Fruit fly (Drosophila melanogaster): Measurements from ENCODE around the gene Atxn7.

Gene Atxn7

dm6 chr2L:2404631-2405030 lies 29.0 kb downstream of the Atxn7 start:
- TF ChIP-seq Hr39 (optimal IDR thresholded peaks at IDR 0.05) (peak; percentile 66), fru (optimal IDR thresholded peaks at IDR 0.05) (no peak)

- no peak for TF ChIP-seq Doc2 (GFP tag; IDR thresholded peaks at IDR 0.05)
- peak; percentile 23; the same call in 1 of the 2 replicates for TF ChIP-seq CG10366 (GFP tag; IDR thresholded peaks at IDR 0.05)
- TF ChIP-seq onecut (GFP tag; IDR thresholded peaks at IDR 0.05): no peak
- no peak for TF ChIP-seq CG10147 (GFP tag; optimal IDR thresholded peaks at IDR 0.05)
- TF ChIP-seq gt (GFP tag; IDR thresholded peaks at IDR 0.05): no peak
- TF ChIP-seq YL-1 (GFP tag; optimal IDR thresholded peaks at IDR 0.05): no peak
- no peak for TF ChIP-seq CG6683 (GFP tag; optimal IDR thresholded peaks at IDR 0.05)
- no peak for TF ChIP-seq dati (GFP tag; IDR thresholded peaks at IDR 0.05)
- no peak for TF ChIP-seq Poxn (GFP tag; IDR thresholded peaks at IDR 0.05)
- no peak for TF ChIP-seq CG15269 (tag; optimal IDR thresholded peaks at IDR 0.05)
- TF ChIP-seq dmrt11E (tag; optimal IDR thresholded peaks at IDR 0.05): no peak
- no peak for TF ChIP-seq Rx (GFP tag; IDR thresholded peaks at IDR 0.05)
- TF ChIP-seq nerfin-1 (tag; optimal IDR thresholded peaks at IDR 0.05): no peak
- no peak for TF ChIP-seq shn (GFP tag; optimal IDR thresholded peaks at IDR 0.05)
- TF ChIP-seq Sox102F (GFP tag; optimal IDR thresholded peaks at IDR 0.05): peak; percentile 11
- TF ChIP-seq Sin3A (optimal IDR thresholded peaks at IDR 0.05): no peak
- no peak for TF ChIP-seq tgo (GFP tag; IDR thresholded peaks at IDR 0.05)
- no peak for TF ChIP-seq pan (optimal IDR thresholded peaks at IDR 0.05)
- TF ChIP-seq pan (GFP tag; optimal IDR thresholded peaks at IDR 0.05 in 1 of 2, IDR thresholded peaks at IDR 0.05 in 1 of 2): peak in 1 of 2 experiments; percentile 36
- no peak for TF ChIP-seq br (optimal IDR thresholded peaks at IDR 0.05)
- no peak for TF ChIP-seq Sry-β (GFP tag; optimal IDR thresholded peaks at IDR 0.05)
- TF ChIP-seq cas (GFP tag; IDR thresholded peaks at IDR 0.05): no peak
- TF ChIP-seq oc (tag; optimal IDR thresholded peaks at IDR 0.05): no peak
- TF ChIP-seq odd (GFP tag; optimal IDR thresholded peaks at IDR 0.05): no peak
- TF ChIP-seq gce (GFP tag; IDR thresholded peaks at IDR 0.05): no peak
- no peak for TF ChIP-seq jing (GFP tag; optimal IDR thresholded peaks at IDR 0.05)
- no peak for TF ChIP-seq sima (GFP tag; optimal IDR thresholded peaks at IDR 0.05)
- TF ChIP-seq tx (GFP tag; optimal IDR thresholded peaks at IDR 0.05): no peak
- TF ChIP-seq Dll (GFP tag; IDR thresholded peaks at IDR 0.05; ENCODE audit: partially characterized antibody): no peak
- TF ChIP-seq CG18619 (GFP tag; optimal IDR thresholded peaks at IDR 0.05): no peak
- no peak for TF ChIP-seq Hr51 (GFP tag; optimal IDR thresholded peaks at IDR 0.05)
- TF ChIP-seq sisA (GFP tag; IDR thresholded peaks at IDR 0.05): 0 out of 2 replicates have a peak, but pooled peaks have one; percentile 26
- 0 out of 2 replicates have a peak, but pooled peaks have one; percentile 20 for TF ChIP-seq Ptx1 (GFP tag; IDR thresholded peaks at IDR 0.05)
- no peak for TF ChIP-seq BtbVII (GFP tag; optimal IDR thresholded peaks at IDR 0.05)
- TF ChIP-seq CG11085 (GFP tag; IDR thresholded peaks at IDR 0.05): no peak
- peak; percentile 76 for TF ChIP-seq Drgx (GFP tag; IDR thresholded peaks at IDR 0.05)
- TF ChIP-seq Asciz (GFP tag; optimal IDR thresholded peaks at IDR 0.05): no peak
- no peak for TF ChIP-seq Spps (tag; optimal IDR thresholded peaks at IDR 0.05)
- TF ChIP-seq Gsc (GFP tag; IDR thresholded peaks at IDR 0.05): no peak
- TF ChIP-seq CG9817 (tag; optimal IDR thresholded peaks at IDR 0.05): no peak
- TF ChIP-seq Optix (GFP tag; IDR thresholded peaks at IDR 0.05): no peak
- TF ChIP-seq sr (GFP tag; IDR thresholded peaks at IDR 0.05): no peak
- no peak for TF ChIP-seq CG42726 (GFP tag; IDR thresholded peaks at IDR 0.05; ENCODE audit: partially characterized antibody)
- TF ChIP-seq Ets65A (GFP tag): peak; percentile 87
- TF ChIP-seq Fer3 (tag; optimal IDR thresholded peaks at IDR 0.05): no peak
- TF ChIP-seq Lpt (GFP tag; optimal IDR thresholded peaks at IDR 0.05): no peak
- TF ChIP-seq lov (optimal IDR thresholded peaks at IDR 0.05): no peak
- no peak for TF ChIP-seq lov (GFP tag; IDR thresholded peaks at IDR 0.05)
- no peak for TF ChIP-seq sna (GFP tag; IDR thresholded peaks at IDR 0.05; ENCODE audit: partially characterized antibody)
- no peak for TF ChIP-seq CG18764 (GFP tag; optimal IDR thresholded peaks at IDR 0.05)
Measured at dm6 chr2L:2413093-2413492, 37.5 kb downstream of the Atxn7 start.

Data from whole organism, embryonic.